Fruit fly (Drosophila melanogaster) Kc167 (cell line): ENCODE measurements around the gene Pka-C3.

Experiments used
- Myc ChIP-seq: fragments of >200 bp; optimal IDR thresholded peaks from 2 replicates; lab custom pipeline; 2017; ENCODE audit warnings: missing external identifiers
- Sin3A ChIP-seq: fragments of >200 bp; optimal IDR thresholded peaks from 2 replicates; lab custom pipeline; 2018; ENCODE audit warnings: missing external identifiers
- h ChIP-seq: fragments of >200 bp; optimal IDR thresholded peaks from 3 replicates; lab custom pipeline; 2018; ENCODE audit warnings: missing external identifiers
- ttk ChIP-seq: sonication (Bioruptor generic); optimal IDR thresholded peaks from 2 replicates; lab custom pipeline; 2017; ENCODE audit warnings: missing external identifiers

DNA sequence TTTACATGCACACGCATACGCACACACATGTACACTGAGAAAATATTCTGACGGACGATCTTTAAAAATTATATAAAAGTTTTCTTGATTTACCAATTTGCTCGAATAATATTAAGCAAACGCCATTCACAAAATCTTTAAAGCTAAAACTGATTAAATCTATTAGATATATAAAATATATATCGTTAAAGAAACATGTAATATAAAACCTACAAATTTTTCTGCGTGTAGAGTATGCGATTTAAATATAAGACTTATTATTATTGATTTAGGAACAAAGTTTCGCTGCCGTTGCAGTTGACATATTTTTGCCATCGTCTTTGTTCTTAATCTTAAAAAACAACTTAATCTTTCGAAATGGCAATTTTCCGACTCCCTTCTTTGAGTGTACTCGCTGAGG, 77.1 kb downstream of the Pka-C3 start:
- no peak for TF ChIP-seq ttk (lab: Kevin White, UChicago)
- TF ChIP-seq h, result no peak
- no peak for TF ChIP-seq Sin3A (lab: Kevin White, UChicago)
- no peak for TF ChIP-seq Myc (lab: Kevin White, UChicago)
